Worm (Caenorhabditis elegans): ENCODE results near the gene F10C1.23.
A peak's percentile ranks its signal among the peaks of the same experiment; 100 is the strongest.

F10C1.23 gene

ce11 chrII:5725094-5725493 is 32.7 kb upstream of the F10C1.23 start (continued):
- peak; percentile 82 for TF ChIP-seq nhr-6 (tag; optimal IDR thresholded peaks at IDR 0.05)
- TF ChIP-seq elt-1 (tag; optimal IDR thresholded peaks at IDR 0.05): no peak
- peak; percentile 88 for TF ChIP-seq C34F6.9 (tag; optimal IDR thresholded peaks at IDR 0.05)
- peak; percentile 91 for TF ChIP-seq zag-1 (tag; optimal IDR thresholded peaks at IDR 0.05)
- no peak for TF ChIP-seq ztf-1 (GFP tag; conservative IDR thresholded peaks at IDR 0.05)
- no peak for TF ChIP-seq nhr-12 (tag; optimal IDR thresholded peaks at IDR 0.05)
- TF ChIP-seq Y55F3AM.14 (GFP tag; optimal IDR thresholded peaks at IDR 0.05): peak; percentile 54
- TF ChIP-seq snpc-4 (tag; optimal IDR thresholded peaks at IDR 0.05): peak; percentile 64
- TF ChIP-seq ztf-11 (tag; optimal IDR thresholded peaks at IDR 0.05): no peak
- TF ChIP-seq ceh-16 (tag; optimal IDR thresholded peaks at IDR 0.05): no peak
- peak; percentile 53 for TF ChIP-seq sem-4 (tag; optimal IDR thresholded peaks at IDR 0.05)
- TF ChIP-seq nhr-129 (tag; optimal IDR thresholded peaks at IDR 0.05): peak; percentile 89
- TF ChIP-seq F13H6.1 (tag; optimal IDR thresholded peaks at IDR 0.05): peak; percentile 52
- no peak for TF ChIP-seq elt-3 (tag; optimal IDR thresholded peaks at IDR 0.05)

ce11 chrII:5727707-5728106 is 30.1 kb upstream of the F10C1.23 start, which contains the start of gene rab-3:
Gene rab-3, minus strand, starts transcription at chrII:5727853.
- peak; percentile 10 for TF ChIP-seq C34F6.9 (tag; optimal IDR thresholded peaks at IDR 0.05)
- no peak for TF ChIP-seq nhr-21 (tag; optimal IDR thresholded peaks at IDR 0.05)

- TF ChIP-seq dmd-4 (tag; optimal IDR thresholded peaks at IDR 0.05) (no peak), skn-1 (tag; optimal IDR thresholded peaks at IDR 0.05) (no peak), mbf-1 (tag; optimal IDR thresholded peaks at IDR 0.05) (no peak), Y55F3AM.14 (GFP tag; optimal IDR thresholded peaks at IDR 0.05) (no peak), lin-13 (GFP tag; optimal IDR thresholded peaks at IDR 0.05) (no peak), unc-55 (GFP tag; optimal IDR thresholded peaks at IDR 0.05) (no peak)
Measured at ce11 chrII:5730343-5731083, 27.3 kb upstream of the F10C1.23 start, which contains the start of the genes C18A3.7 and C18A3.11. Gene C18A3.7, minus strand, starts transcription at chrII:5730443. Gene C18A3.11, plus strand, starts transcription at chrII:5731033.

- TF ChIP-seq nhr-129 (tag; optimal IDR thresholded peaks at IDR 0.05) (no peak), mab-5 (tag; optimal IDR thresholded peaks at IDR 0.05) (no peak), R02D3.7 (tag; optimal IDR thresholded peaks at IDR 0.05) (no peak), alr-1 (tag; optimal IDR thresholded peaks at IDR 0.05) (no peak), sma-9 (GFP tag; optimal IDR thresholded peaks at IDR 0.05) (no peak), sma-9 (tag; optimal IDR thresholded peaks at IDR 0.05) (no peak), skn-1 (tag; optimal IDR thresholded peaks at IDR 0.05) (no peak), nhr-21 (tag; optimal IDR thresholded peaks at IDR 0.05) (no peak), ztf-1 (GFP tag; conservative IDR thresholded peaks at IDR 0.05) (no peak), sma-3 (GFP tag; optimal IDR thresholded peaks at IDR 0.05) (no peak), fos-1 (tag; optimal IDR thresholded peaks at IDR 0.05) (no peak), gmeb-1 (tag; optimal IDR thresholded peaks at IDR 0.05) (no peak), lin-39 (tag; optimal IDR thresholded peaks at IDR 0.05) (no peak), F13H6.1 (tag; optimal IDR thresholded peaks at IDR 0.05) (no peak), elt-1 (tag; optimal IDR thresholded peaks at IDR 0.05) (no peak), ztf-11 (tag; optimal IDR thresholded peaks at IDR 0.05) (no peak), lin-11 (tag; optimal IDR thresholded peaks at IDR 0.05) (no peak), ztf-4 (tag; optimal IDR thresholded peaks at IDR 0.05) (no peak), aly-2 (tag; optimal IDR thresholded peaks at IDR 0.05) (no peak), lsy-2 (tag; optimal IDR thresholded peaks at IDR 0.05) (no peak)
Measured at ce11 chrII:5734883-5735282, 23.0 kb upstream of the F10C1.23 start.

ce11 chrII:5735744-5736143 is 22.1 kb upstream of the F10C1.23 start:
- TF ChIP-seq nhr-23 (tag; optimal IDR thresholded peaks at IDR 0.05) (no peak), ztf-1 (GFP tag; conservative IDR thresholded peaks at IDR 0.05) (no peak), lin-39 (tag; optimal IDR thresholded peaks at IDR 0.05) (no peak), elt-1 (tag; optimal IDR thresholded peaks at IDR 0.05) (peak; percentile 20), ama-1 (optimal IDR thresholded peaks at IDR 0.05) (no peak), ceh-16 (tag; optimal IDR thresholded peaks at IDR 0.05) (peak; percentile 94), sma-3 (GFP tag; optimal IDR thresholded peaks at IDR 0.05) (no peak), mbf-1 (tag; optimal IDR thresholded peaks at IDR 0.05) (no peak), R02D3.7 (tag; optimal IDR thresholded peaks at IDR 0.05) (no peak), nhr-11 (tag; optimal IDR thresholded peaks at IDR 0.05) (no peak), sma-9 (GFP tag; optimal IDR thresholded peaks at IDR 0.05) (no peak), sma-9 (tag; optimal IDR thresholded peaks at IDR 0.05) (no peak), dmd-4 (tag; optimal IDR thresholded peaks at IDR 0.05) (no peak), egl-27 (tag; optimal IDR thresholded peaks at IDR 0.05) (no peak)
